Fruit fly (Drosophila melanogaster) whole organism, prepupa: Measurements from ENCODE around the gene Spn38F.

Source experiments
- Blimp-1 ChIP-seq: fragments of 200-800 bp; sonication (Bioruptor generic); optimal IDR thresholded peaks from 3 replicates; lab custom pipeline; 2017; ENCODE audit warnings: missing biosample characterization, missing genetic modification characterization, mild to moderate bottlenecking, moderate library complexity, missing genetic modification reagents
- CG1621 ChIP-seq: fragments of 200-800 bp; sonication (Bioruptor generic); optimal IDR thresholded peaks from 3 replicates; lab custom pipeline; 2018; ENCODE audit warnings: missing biosample characterization, mild to moderate bottlenecking, missing genetic modification characterization
- Lpt ChIP-seq: fragments of 200-800 bp; sonication (Bioruptor generic); optimal IDR thresholded peaks from 3 replicates; lab custom pipeline; 2016; ENCODE audit warnings: missing biosample characterization, missing genetic modification characterization
- OdsH ChIP-seq: fragments of 200-800 bp; sonication (Bioruptor generic); optimal IDR thresholded peaks from 3 replicates; lab custom pipeline; 2016; ENCODE audit warnings: missing biosample characterization, missing genetic modification characterization
- Sox102F ChIP-seq: fragments of 200-800 bp; sonication (Bioruptor generic); optimal IDR thresholded peaks from 2 replicates; lab custom pipeline; 2016; ENCODE audit warnings: missing biosample characterization, mild to moderate bottlenecking, missing genetic modification characterization
- acj6 ChIP-seq: fragments of 200-800 bp; sonication (Bioruptor generic); optimal IDR thresholded peaks from 3 replicates; lab custom pipeline; 2016; ENCODE audit warnings: missing biosample characterization, missing genetic modification characterization
- cyc ChIP-seq: fragments of 200-800 bp; sonication (Bioruptor generic); optimal IDR thresholded peaks from 3 replicates; lab custom pipeline; 2016; ENCODE audit warnings: missing biosample characterization, missing genetic modification characterization
- fd85E ChIP-seq: fragments of 200-800 bp; sonication (Bioruptor generic); optimal IDR thresholded peaks from 3 replicates; lab custom pipeline; 2016; ENCODE audit warnings: missing biosample characterization, missing genetic modification characterization

DNA sequence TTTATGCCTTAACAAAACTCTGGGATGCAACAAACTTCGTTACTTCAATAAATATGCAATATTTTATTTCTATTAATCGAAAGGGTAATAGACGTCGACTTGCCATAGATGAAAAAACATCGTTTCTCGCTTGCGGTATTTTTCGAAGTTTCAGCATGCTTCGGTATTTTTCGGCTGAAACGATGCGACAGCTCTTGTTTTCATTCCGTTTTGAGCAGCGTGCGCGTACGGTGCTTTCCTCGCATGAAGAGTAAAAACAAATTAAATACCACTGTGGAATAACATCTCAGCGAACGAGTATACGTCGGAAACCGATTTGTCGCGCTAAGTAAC is 40.3 kb downstream of the Spn38F start, which contains the start of gene CG9328:
- peak; percentile 50 for TF ChIP-seq OdsH (GFP tag; lab: Kevin White, UChicago)
- peak; percentile 22 for TF ChIP-seq CG1621
- no peak for TF ChIP-seq Blimp-1 (GFP tag; lab: Kevin White, UChicago)
- TF ChIP-seq cyc = peak; percentile 42
- TF ChIP-seq Lpt (GFP tag; lab: Kevin White, UChicago) = no peak
- peak; percentile 72 for TF ChIP-seq Sox102F
- TF ChIP-seq fd85E (GFP tag; lab: Kevin White, UChicago) = peak; percentile 50
- peak; percentile 36 for TF ChIP-seq acj6 (GFP tag; lab: Kevin White, UChicago)
